Fruit fly (Drosophila melanogaster) whole organism, embryonic: ENCODE results near the gene Hf.

ENCODE experiments used
- CG10431 ChIP-seq: fragments of 200-800 bp; sonication (Bioruptor generic); optimal IDR thresholded peaks from 3 replicates; lab custom pipeline; 2018; ENCODE audit warnings: missing biosample characterization, mild to moderate bottlenecking, missing genetic modification characterization
- CG11723 ChIP-seq: fragments of 200-800 bp; sonication (Bioruptor generic); optimal IDR thresholded peaks from 2 replicates; lab custom pipeline; 2017; ENCODE audit warnings: missing biosample characterization, mild to moderate bottlenecking, missing genetic modification characterization
- CG16863 ChIP-seq: fragments of 200-800 bp; sonication (Bioruptor generic); optimal IDR thresholded peaks from 3 replicates; lab custom pipeline; 2016; ENCODE audit warnings: missing biosample characterization, missing genetic modification characterization
- CG17359 ChIP-seq: fragments of 200-800 bp; sonication (Bioruptor generic); optimal IDR thresholded peaks from 3 replicates; lab custom pipeline; 2018; ENCODE audit warnings: missing biosample characterization, mild to moderate bottlenecking, missing genetic modification characterization, moderate library complexity
- CG17612 ChIP-seq: fragments of 200-800 bp; sonication (Bioruptor generic); IDR thresholded peaks from 2 replicates; pipeline ENCODE4 v1.3.6; 2022; ENCODE audit warnings: missing biosample characterization, missing genetic modification characterization
- CG1792 ChIP-seq: fragments of 200-800 bp; sonication (Bioruptor generic); optimal IDR thresholded peaks from 2 replicates; lab custom pipeline; 2016; ENCODE audit warnings: missing biosample characterization, missing genetic modification characterization
- CG2199 ChIP-seq: fragments of 200-800 bp; sonication (Bioruptor generic); IDR thresholded peaks from 3 replicates; pipeline ENCODE4 v1.3.6; 2022; ENCODE audit warnings: missing biosample characterization, missing genetic modification characterization
- CG30403 ChIP-seq: fragments of 200-800 bp; sonication (Bioruptor generic); optimal IDR thresholded peaks from 3 replicates; lab custom pipeline; 2016; ENCODE audit warnings: missing biosample characterization, missing genetic modification characterization
- CG32532 ChIP-seq: fragments of 200-800 bp; sonication (Bioruptor generic); IDR thresholded peaks from 2 replicates; pipeline ENCODE4 v1.3.6; 2022; ENCODE audit warnings: missing biosample characterization, missing genetic modification characterization
- CG4360 ChIP-seq: fragments of 200-800 bp; sonication (Bioruptor generic); IDR thresholded peaks from 2 replicates; pipeline ENCODE4 v1.3.6; 2022; ENCODE audit warnings: missing biosample characterization, missing genetic modification characterization
- CG4404 ChIP-seq: fragments of 200-800 bp; sonication (Bioruptor generic); IDR thresholded peaks from 2 replicates; pipeline ENCODE4 v1.3.6; 2022; ENCODE audit warnings: missing biosample characterization, missing genetic modification characterization
- CG4707 ChIP-seq: fragments of 200-800 bp; sonication (Bioruptor generic); optimal IDR thresholded peaks from 2 replicates; lab custom pipeline; 2018; ENCODE audit warnings: missing biosample characterization, mild to moderate bottlenecking, missing genetic modification characterization, moderate library complexity
- CG6175 ChIP-seq: fragments of 200-800 bp; sonication (Bioruptor generic); IDR thresholded peaks from 3 replicates; pipeline ENCODE4 v1.3.6; 2022; ENCODE audit warnings: missing biosample characterization, missing genetic modification characterization
- CG6654 ChIP-seq: fragments of 200-800 bp; sonication (Bioruptor generic); optimal IDR thresholded peaks from 2 replicates; lab custom pipeline; 2017; ENCODE audit warnings: missing biosample characterization, mild to moderate bottlenecking, missing genetic modification characterization
- CG8388 ChIP-seq: fragments of 200-800 bp; sonication (Bioruptor generic); optimal IDR thresholded peaks from 2 replicates; lab custom pipeline; 2019; ENCODE audit warnings: missing biosample characterization, mild to moderate bottlenecking, missing genetic modification characterization, moderate library complexity
- CG9609 ChIP-seq: fragments of 200-800 bp; sonication (Bioruptor generic); optimal IDR thresholded peaks from 3 replicates; lab custom pipeline; 2016; ENCODE audit warnings: missing biosample characterization, missing genetic modification characterization
- CG9817 ChIP-seq: fragments of 200-800 bp; sonication (Bioruptor generic); optimal IDR thresholded peaks from 2 replicates; lab custom pipeline; 2018; ENCODE audit warnings: missing biosample characterization, mild to moderate bottlenecking, missing genetic modification characterization, moderate library complexity
- CkIIα-i1 ChIP-seq: fragments of 200-800 bp; sonication (Bioruptor generic); IDR thresholded peaks from 2 replicates; pipeline ENCODE4 v1.3.6; 2022; ENCODE audit warnings: missing biosample characterization, missing genetic modification characterization
- Dbx ChIP-seq: fragments of 200-800 bp; sonication (Bioruptor generic); IDR thresholded peaks from 3 replicates; pipeline ENCODE4 v1.3.6; 2022; ENCODE audit warnings: missing biosample characterization, missing genetic modification characterization
- Eip74EF ChIP-seq, 2 experiments: fragments of 200-800 bp in 1 of 2; fragments of >200 bp in 1 of 2; sonication (Bioruptor generic) in 1 of 2; optimal IDR thresholded peaks; 2 replicates each; lab custom pipeline; 2017 to 2019; ENCODE audit warnings: missing biosample characterization in 2 of 2, missing genetic modification characterization in 2 of 2, mild to moderate bottlenecking in 1 of 2, moderate library complexity in 1 of 2
- Fer1 ChIP-seq: fragments of 200-800 bp; sonication (Bioruptor generic); optimal IDR thresholded peaks from 2 replicates; lab custom pipeline; 2017; ENCODE audit warnings: missing biosample characterization, mild to moderate bottlenecking, missing genetic modification characterization
- HLH4C ChIP-seq: fragments of 200-800 bp; sonication (Bioruptor generic); IDR thresholded peaks from 3 replicates; pipeline ENCODE4 v1.3.6; 2022; ENCODE audit warnings: missing biosample characterization, missing genetic modification characterization; ENCODE audit not compliant: partially characterized antibody
- Med ChIP-seq: fragments of 200-800 bp; sonication (Bioruptor generic); peaks from one replicate; lab custom pipeline; 2016; ENCODE audit warnings: missing biosample characterization, missing genetic modification characterization, mild to moderate bottlenecking, inconsistent platforms, moderate library complexity
- NC2β ChIP-seq: fragments of 200-800 bp; sonication (Bioruptor generic); optimal IDR thresholded peaks from 2 replicates; lab custom pipeline; 2016; ENCODE audit warnings: missing biosample characterization, missing genetic modification characterization
- Pdp1 ChIP-seq, 2 experiments: fragments of 200-800 bp; sonication (Bioruptor generic); optimal IDR thresholded peaks; 3 replicates each; lab custom pipeline; 2016; ENCODE audit warnings: missing biosample characterization in 2 of 2, missing genetic modification characterization in 2 of 2, mild to moderate bottlenecking in 1 of 2, moderate library complexity in 1 of 2
- Rfx ChIP-seq: fragments of 200-800 bp; sonication (Bioruptor generic); IDR thresholded peaks from 2 replicates; pipeline ENCODE4 v1.3.6; 2022; ENCODE audit warnings: missing biosample characterization, missing genetic modification characterization
- btn ChIP-seq: fragments of 200-800 bp; sonication (Bioruptor generic); optimal IDR thresholded peaks from 2 replicates; lab custom pipeline; 2016; ENCODE audit warnings: missing biosample characterization, missing genetic modification characterization
- ci ChIP-seq: fragments of 200-800 bp; sonication (Bioruptor generic); IDR thresholded peaks from 3 replicates; pipeline ENCODE4 v1.3.6; 2022; ENCODE audit warnings: missing biosample characterization, missing genetic modification characterization
- fd96Cb ChIP-seq: fragments of 200-800 bp; sonication (Bioruptor generic); optimal IDR thresholded peaks from 2 replicates; lab custom pipeline; 2018; ENCODE audit warnings: missing biosample characterization, mild to moderate bottlenecking, missing genetic modification characterization, moderate library complexity
- gfzf ChIP-seq: fragments of 200-800 bp; sonication (Bioruptor generic); optimal IDR thresholded peaks from 2 replicates; lab custom pipeline; 2016; ENCODE audit warnings: missing biosample characterization, mild to moderate bottlenecking, missing genetic modification characterization, moderate library complexity
- grn ChIP-seq: fragments of 200-800 bp; sonication (Bioruptor generic); optimal IDR thresholded peaks from 3 replicates; lab custom pipeline; 2017; ENCODE audit warnings: missing biosample characterization, missing genetic modification characterization
- hbn ChIP-seq: fragments of 200-800 bp; sonication (Bioruptor generic); IDR thresholded peaks from 2 replicates; pipeline ENCODE4 v1.3.6; 2022; ENCODE audit warnings: missing biosample characterization, missing genetic modification characterization; ENCODE audit not compliant: partially characterized antibody
- insv ChIP-seq, 2 experiments: fragments of 200-800 bp; sonication (Bioruptor generic); optimal IDR thresholded peaks; 3 replicates each; lab custom pipeline; 2016 to 2018; ENCODE audit warnings: missing biosample characterization in 2 of 2, missing genetic modification characterization in 2 of 2
- kay ChIP-seq: fragments of 200-800 bp; sonication (Bioruptor generic); optimal IDR thresholded peaks from 2 replicates; lab custom pipeline; 2016; ENCODE audit warnings: missing biosample characterization, missing genetic modification characterization
- lola ChIP-seq, 3 experiments: fragments of >200 bp in 2 of 3; fragments of 200-800 bp in 1 of 3; sonication (Bioruptor generic) in 1 of 3; optimal IDR thresholded peaks; 2 replicates each; lab custom pipeline; 2017 to 2019; ENCODE audit warnings: missing biosample characterization in 3 of 3, missing genetic modification characterization in 3 of 3, mild to moderate bottlenecking in 1 of 3, moderate library complexity in 1 of 3
- pita ChIP-seq: fragments of 200-800 bp; sonication (Bioruptor generic); optimal IDR thresholded peaks from 2 replicates; lab custom pipeline; 2017; ENCODE audit warnings: missing biosample characterization, mild to moderate bottlenecking, missing genetic modification characterization
- repo ChIP-seq: fragments of 200-800 bp; sonication (Bioruptor generic); optimal IDR thresholded peaks from 2 replicates; lab custom pipeline; 2016; ENCODE audit warnings: missing biosample characterization, missing genetic modification characterization
- sens ChIP-seq: fragments of 200-800 bp; sonication (Bioruptor generic); peaks from one replicate; lab custom pipeline; 2016; ENCODE audit warnings: missing biosample characterization, missing genetic modification characterization
- sens-2 ChIP-seq: fragments of 200-800 bp; sonication (Bioruptor generic); IDR thresholded peaks from 2 replicates; pipeline ENCODE4 v1.3.6; 2022; ENCODE audit warnings: missing biosample characterization, missing genetic modification characterization
- so ChIP-seq: fragments of 200-800 bp; sonication (Bioruptor generic); IDR thresholded peaks from 3 replicates; pipeline ENCODE4 v1.3.6; 2022; ENCODE audit warnings: missing biosample characterization, missing genetic modification characterization
- sr ChIP-seq: fragments of 200-800 bp; sonication (Bioruptor generic); IDR thresholded peaks from 3 replicates; pipeline ENCODE4 v1.3.6; 2022; ENCODE audit warnings: missing biosample characterization, missing genetic modification characterization
- stwl ChIP-seq: fragments of 200-800 bp; sonication (Bioruptor generic); optimal IDR thresholded peaks from 3 replicates; lab custom pipeline; 2018; ENCODE audit warnings: missing biosample characterization, mild to moderate bottlenecking, missing genetic modification characterization, moderate library complexity
- sug ChIP-seq: fragments of 200-800 bp; optimal IDR thresholded peaks from 2 replicates; lab custom pipeline; 2019; ENCODE audit warnings: missing biosample characterization, mild to moderate bottlenecking, missing genetic modification characterization, moderate library complexity
- tap ChIP-seq: fragments of 200-800 bp; optimal IDR thresholded peaks from 3 replicates; lab custom pipeline; 2019; ENCODE audit warnings: missing biosample characterization, mild to moderate bottlenecking, missing genetic modification characterization, moderate library complexity
- trem ChIP-seq: fragments of 200-800 bp; optimal IDR thresholded peaks from 3 replicates; lab custom pipeline; 2019; ENCODE audit warnings: missing biosample characterization, mild to moderate bottlenecking, missing genetic modification characterization, moderate library complexity
- tup ChIP-seq: fragments of 200-800 bp; sonication (Bioruptor generic); optimal IDR thresholded peaks from 2 replicates; lab custom pipeline; 2016; ENCODE audit warnings: missing biosample characterization, mild to moderate bottlenecking, missing genetic modification characterization, moderate library complexity
- vfl ChIP-seq: fragments of 200-800 bp; sonication (Bioruptor generic); optimal IDR thresholded peaks from 2 replicates; lab custom pipeline; 2016; ENCODE audit warnings: missing biosample characterization, missing genetic modification characterization
- vvl ChIP-seq: fragments of 200-800 bp; sonication (Bioruptor generic); IDR thresholded peaks from 2 replicates; pipeline ENCODE4 v1.3.6; 2022; ENCODE audit warnings: missing biosample characterization, missing genetic modification characterization

Gene Hf

DNA sequence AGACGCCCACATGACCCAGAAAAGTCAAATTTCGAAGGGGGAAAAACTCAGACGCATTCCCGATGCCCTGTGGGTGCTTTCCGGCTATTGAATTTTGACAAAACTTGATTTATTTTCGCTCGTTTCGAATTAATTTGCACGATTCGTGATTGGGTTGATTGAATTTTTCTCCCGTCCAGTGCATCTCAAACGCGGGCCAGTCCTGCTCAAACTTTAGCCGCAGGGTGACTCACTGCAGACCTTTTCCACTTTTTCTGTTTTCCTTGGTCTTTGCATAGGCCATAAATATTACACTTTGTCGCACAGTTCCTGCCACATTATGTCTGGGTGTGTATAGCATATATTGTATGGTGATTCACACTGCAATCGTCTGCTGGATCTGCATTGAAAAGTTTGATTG is 24.4 kb downstream of the Hf start (continued):
- 0 out of 3 replicates have a peak, but pooled peaks have one; percentile 31 for TF ChIP-seq CG2199 (GFP tag; lab: Robert Waterston, UW)
- peak; percentile 45 for TF ChIP-seq kay
- no peak for TF ChIP-seq sr
- no peak for TF ChIP-seq CG4707 (GFP tag; lab: Kevin White, UChicago)
- TF ChIP-seq CG6654, result peak; percentile 97
- no peak for TF ChIP-seq lola (GFP tag; optimal IDR thresholded peaks at IDR 0.05; lab: Kevin White, UChicago)
- TF ChIP-seq CG17612 (GFP tag; lab: Robert Waterston, UW), result no peak
- peak; percentile 14 for TF ChIP-seq sens (GFP tag; lab: Kevin White, UChicago)
- no peak for TF ChIP-seq insv (GFP tag; optimal IDR thresholded peaks at IDR 0.05; lab: Kevin White, UChicago)
- no peak for TF ChIP-seq Eip74EF (GFP tag; optimal IDR thresholded peaks at IDR 0.05; lab: Kevin White, UChicago)

dm6 chr2L:19942510-19942909 is 25.0 kb downstream of the Hf start:
- TF ChIP-seq HLH4C (GFP tag; lab: Robert Waterston, UW) (no peak), sens (GFP tag; lab: Kevin White, UChicago) (peak; percentile 63), NC2β (GFP tag; lab: Kevin White, UChicago) (no peak), sens-2 (GFP tag; lab: Robert Waterston, UW) (no peak), sug (tag; lab: Kevin White, UChicago) (peak; percentile 22), Med (GFP tag; lab: Kevin White, UChicago) (peak; percentile 58), lola (GFP tag; optimal IDR thresholded peaks at IDR 0.05; lab: Kevin White, UChicago) (no peak), CG17359 (tag; lab: Kevin White, UChicago) (no peak), vvl (GFP tag; lab: Robert Waterston, UW) (0 out of 2 replicates have a peak, but pooled peaks have one; percentile 7), CG16863 (GFP tag; lab: Kevin White, UChicago) (no peak), grn (GFP tag; lab: Kevin White, UChicago) (peak; percentile 15)

DNA sequence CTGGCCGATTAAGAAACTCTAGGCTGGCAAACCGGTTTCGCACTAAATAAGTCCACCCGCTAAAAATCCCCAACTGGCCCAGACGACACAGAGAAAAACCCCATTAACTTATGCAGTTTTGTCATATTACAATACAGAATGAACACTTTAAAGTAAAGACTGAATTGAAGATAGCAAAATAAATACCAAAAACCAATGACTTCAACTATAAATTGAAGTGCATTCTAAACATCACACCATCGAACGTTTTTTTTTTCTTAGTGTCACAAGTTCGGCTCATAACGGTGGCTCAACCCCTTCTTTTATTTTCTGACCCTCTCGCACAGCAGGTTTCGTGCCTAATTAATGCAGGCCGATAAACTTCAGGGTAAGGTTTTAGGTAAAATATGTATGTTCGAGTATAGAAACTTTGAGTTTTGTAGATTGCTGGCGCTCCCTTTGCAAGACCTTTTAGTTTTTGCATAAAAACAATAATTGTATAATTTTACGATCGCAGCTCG is 26.1 kb downstream of the Hf start:
- TF ChIP-seq so (GFP tag; lab: Robert Waterston, UW) (peak; percentile 93), hbn (GFP tag; lab: Robert Waterston, UW) (no peak), CG32532 (GFP tag; lab: Robert Waterston, UW) (peak; percentile 95), Dbx (GFP tag; lab: Robert Waterston, UW) (peak; percentile 96), CG9817 (tag; lab: Kevin White, UChicago) (peak; percentile 79), gfzf (GFP tag; lab: Kevin White, UChicago) (no peak), tap (tag; lab: Kevin White, UChicago) (peak; percentile 58), repo (GFP tag; lab: Kevin White, UChicago) (no peak), CkIIα-i1 (GFP tag; lab: Robert Waterston, UW) (no peak), CG4360 (GFP tag; lab: Robert Waterston, UW) (peak; percentile 63), Pdp1 (GFP tag; optimal IDR thresholded peaks at IDR 0.05; lab: Kevin White, UChicago) (peak; percentile 59 to 71), CG1792 (no peak), tup (GFP tag; lab: Kevin White, UChicago) (peak; percentile 78), CG30403 (GFP tag; lab: Kevin White, UChicago) (peak; percentile 90), Rfx (GFP tag; lab: Robert Waterston, UW) (peak; percentile 87), CG8388 (GFP tag; lab: Kevin White, UChicago) (peak; percentile 80), pita (GFP tag; lab: Kevin White, UChicago) (no peak), CG11723 (peak; percentile 66), trem (peak; percentile 20), ci (GFP tag; lab: Robert Waterston, UW) (peak; percentile 93), fd96Cb (tag; lab: Kevin White, UChicago) (peak; percentile 73), btn (GFP tag; lab: Kevin White, UChicago) (no peak), Fer1 (GFP tag; lab: Kevin White, UChicago) (peak; percentile 83), vfl (GFP tag; lab: Kevin White, UChicago) (peak; percentile 80), CG9609 (GFP tag; lab: Kevin White, UChicago) (peak; percentile 89), stwl (no peak), CG6175 (peak; percentile 88), CG4404 (GFP tag; lab: Robert Waterston, UW) (peak; percentile 73), CG10431 (GFP tag; lab: Kevin White, UChicago) (no peak)
